Worm (Caenorhabditis elegans): ENCODE results near the gene T04F8.8.

- TF ChIP-seq dao-5 (tag; optimal IDR thresholded peaks at IDR 0.05) (no peak), W03F9.2 (tag; optimal IDR thresholded peaks at IDR 0.05) (no peak), him-1 (tag; optimal IDR thresholded peaks at IDR 0.05) (no peak)
Measured at ce11 chrX:11661625-11662024, 14.4 kb downstream of the T04F8.8 start, which contains the start of gene sfxn-1.5.
